Worm (Caenorhabditis elegans): ENCODE results near the gene C39E9.7.

ce11 chrIV:13022892-13023291 lies 53.6 kb downstream of the C39E9.7 start:
- TF ChIP-seq nhr-25 (tag; optimal IDR thresholded peaks at IDR 0.05): no peak
- no peak for TF ChIP-seq lsy-2 (tag; optimal IDR thresholded peaks at IDR 0.05)
- TF ChIP-seq elt-1 (tag; optimal IDR thresholded peaks at IDR 0.05): no peak
- TF ChIP-seq ama-1 (optimal IDR thresholded peaks at IDR 0.05): no peak
